Fruit fly (Drosophila melanogaster) whole organism, prepupa: ENCODE results near the gene JMJD5.

ENCODE experiments used
- Blimp-1 ChIP-seq: fragments of 200-800 bp; sonication (Bioruptor generic); optimal IDR thresholded peaks from 3 replicates; lab custom pipeline; 2017; ENCODE audit warnings: missing biosample characterization, missing genetic modification characterization, mild to moderate bottlenecking, moderate library complexity, missing genetic modification reagents
- CG10669 ChIP-seq: fragments of 200-800 bp; sonication (Bioruptor generic); optimal IDR thresholded peaks from 3 replicates; lab custom pipeline; 2018; ENCODE audit warnings: missing biosample characterization, mild to moderate bottlenecking, missing genetic modification characterization, moderate library complexity
- CG11902 ChIP-seq: fragments of 200-800 bp; sonication (Bioruptor generic); optimal IDR thresholded peaks from 3 replicates; lab custom pipeline; 2016; ENCODE audit warnings: missing biosample characterization, missing genetic modification characterization
- CG15336 ChIP-seq: fragments of 200-800 bp; sonication (Bioruptor generic); IDR thresholded peaks from 2 replicates; pipeline ENCODE4 v1.3.6; 2022; ENCODE audit warnings: missing biosample characterization, missing genetic modification characterization
- CG1621 ChIP-seq: fragments of 200-800 bp; sonication (Bioruptor generic); optimal IDR thresholded peaks from 3 replicates; lab custom pipeline; 2018; ENCODE audit warnings: missing biosample characterization, mild to moderate bottlenecking, missing genetic modification characterization
- CG16779 ChIP-seq: fragments of 200-800 bp; sonication (Bioruptor generic); optimal IDR thresholded peaks from 3 replicates; lab custom pipeline; 2017; ENCODE audit warnings: missing biosample characterization, mild to moderate bottlenecking, missing genetic modification characterization
- CG3032 ChIP-seq: fragments of 200-800 bp; optimal IDR thresholded peaks from 2 replicates; lab custom pipeline; 2019; ENCODE audit warnings: missing biosample characterization, mild to moderate bottlenecking, missing genetic modification characterization, moderate library complexity
- CG32006 ChIP-seq: fragments of 200-800 bp; sonication (Bioruptor generic); optimal IDR thresholded peaks from 3 replicates; lab custom pipeline; 2017; ENCODE audit warnings: missing biosample characterization, mild to moderate bottlenecking, missing genetic modification characterization
- CG34406 ChIP-seq: fragments of 200-800 bp; sonication (Bioruptor generic); optimal IDR thresholded peaks from 3 replicates; lab custom pipeline; 2016; ENCODE audit warnings: missing biosample characterization, missing genetic modification characterization
- CG3919 ChIP-seq: fragments of 200-800 bp; sonication (Bioruptor generic); optimal IDR thresholded peaks from 3 replicates; lab custom pipeline; 2016; ENCODE audit warnings: missing biosample characterization, missing genetic modification characterization
- CG4318 ChIP-seq: fragments of 200-800 bp; sonication (Bioruptor generic); optimal IDR thresholded peaks from 3 replicates; lab custom pipeline; 2017; ENCODE audit warnings: missing biosample characterization, mild to moderate bottlenecking, missing genetic modification characterization
- CG6163 ChIP-seq: fragments of 200-800 bp; sonication (Bioruptor generic); IDR thresholded peaks from 3 replicates; pipeline ENCODE4 v1.3.6; 2022; ENCODE audit warnings: missing biosample characterization, missing genetic modification characterization
- CG6792 ChIP-seq: fragments of 200-800 bp; sonication (Bioruptor generic); optimal IDR thresholded peaks from 3 replicates; lab custom pipeline; 2016; ENCODE audit warnings: missing biosample characterization, missing genetic modification characterization
- CG6808 ChIP-seq: fragments of 200-800 bp; sonication (Bioruptor generic); optimal IDR thresholded peaks from 3 replicates; lab custom pipeline; 2017; ENCODE audit warnings: missing biosample characterization, missing genetic modification characterization, mild to moderate bottlenecking, moderate library complexity, missing genetic modification reagents
- CG7368 ChIP-seq: fragments of 200-800 bp; sonication (Bioruptor generic); optimal IDR thresholded peaks from 3 replicates; lab custom pipeline; 2016; ENCODE audit warnings: missing biosample characterization, missing genetic modification characterization
- CG8119 ChIP-seq: fragments of 200-800 bp; sonication (Bioruptor generic); IDR thresholded peaks from 3 replicates; pipeline ENCODE4 v1.3.6; 2022; ENCODE audit warnings: missing biosample characterization, missing genetic modification characterization
- CG9139 ChIP-seq: fragments of 200-800 bp; sonication (Bioruptor generic); optimal IDR thresholded peaks from 3 replicates; lab custom pipeline; 2017; ENCODE audit warnings: missing biosample characterization, mild to moderate bottlenecking, missing genetic modification characterization
- Eip75B ChIP-seq: fragments of 200-800 bp; sonication (Bioruptor generic); optimal IDR thresholded peaks from 3 replicates; lab custom pipeline; 2016; ENCODE audit warnings: missing biosample characterization, missing genetic modification characterization
- Eip78C ChIP-seq: fragments of 200-800 bp; sonication (Bioruptor generic); peaks from one replicate; lab custom pipeline; 2016; ENCODE audit warnings: missing biosample characterization, missing genetic modification characterization
- Eip93F ChIP-seq: fragments of 200-800 bp; sonication (Bioruptor generic); optimal IDR thresholded peaks from 2 replicates; lab custom pipeline; 2016; ENCODE audit warnings: missing biosample characterization, mild to moderate bottlenecking, missing genetic modification characterization
- Ets21C ChIP-seq: fragments of 200-800 bp; sonication (Bioruptor generic); optimal IDR thresholded peaks from 3 replicates; lab custom pipeline; 2016; ENCODE audit warnings: missing biosample characterization, missing genetic modification characterization
- Ets96B ChIP-seq: fragments of 200-800 bp; optimal IDR thresholded peaks from 2 replicates; lab custom pipeline; 2019; ENCODE audit warnings: missing biosample characterization, mild to moderate bottlenecking, missing genetic modification characterization, moderate library complexity
- Gug ChIP-seq: fragments of 200-800 bp; sonication (Bioruptor generic); IDR thresholded peaks from 2 replicates; pipeline ENCODE4 v1.3.6; 2022; ENCODE audit warnings: missing biosample characterization, missing genetic modification characterization
- Hr38 ChIP-seq: sonication (Bioruptor generic); optimal IDR thresholded peaks from 2 replicates; lab custom pipeline; 2016; ENCODE audit warnings: missing biosample characterization, missing genetic modification characterization
- Hr4 ChIP-seq: fragments of 200-800 bp; sonication (Bioruptor generic); optimal IDR thresholded peaks from 3 replicates; lab custom pipeline; 2016; ENCODE audit warnings: missing biosample characterization, missing genetic modification characterization
- Lpt ChIP-seq: fragments of 200-800 bp; sonication (Bioruptor generic); optimal IDR thresholded peaks from 3 replicates; lab custom pipeline; 2016; ENCODE audit warnings: missing biosample characterization, missing genetic modification characterization
- Sox14 ChIP-seq: fragments of 200-800 bp; sonication (Bioruptor generic); optimal IDR thresholded peaks from 3 replicates; lab custom pipeline; 2016; ENCODE audit warnings: missing biosample characterization, missing genetic modification characterization
- Sox15 ChIP-seq: fragments of 200-800 bp; sonication (Bioruptor generic); optimal IDR thresholded peaks from 3 replicates; lab custom pipeline; 2016; ENCODE audit warnings: missing biosample characterization, missing genetic modification characterization
- achi ChIP-seq: fragments of 200-800 bp; sonication (Bioruptor generic); optimal IDR thresholded peaks from 3 replicates; lab custom pipeline; 2016; ENCODE audit warnings: missing biosample characterization, missing genetic modification characterization
- acj6 ChIP-seq: fragments of 200-800 bp; sonication (Bioruptor generic); optimal IDR thresholded peaks from 3 replicates; lab custom pipeline; 2016; ENCODE audit warnings: missing biosample characterization, missing genetic modification characterization
- dac ChIP-seq: fragments of 200-800 bp; sonication (Bioruptor generic); optimal IDR thresholded peaks from 2 replicates; lab custom pipeline; 2017; ENCODE audit warnings: missing biosample characterization, mild to moderate bottlenecking, missing genetic modification characterization
- dsx ChIP-seq: fragments of 200-800 bp; optimal IDR thresholded peaks from 3 replicates; lab custom pipeline; 2019; ENCODE audit warnings: missing biosample characterization, mild to moderate bottlenecking, missing genetic modification characterization, moderate library complexity; ENCODE audit not compliant: poor library complexity, severe bottlenecking
- eg ChIP-seq: fragments of 200-800 bp; sonication (Bioruptor generic); IDR thresholded peaks from 3 replicates; pipeline ENCODE4 v1.3.6; 2022; ENCODE audit warnings: missing biosample characterization, missing genetic modification characterization
- fd59A ChIP-seq: fragments of 200-800 bp; sonication (Bioruptor generic); optimal IDR thresholded peaks from 2 replicates; lab custom pipeline; 2017; ENCODE audit warnings: missing biosample characterization, mild to moderate bottlenecking, missing genetic modification characterization, missing genetic modification reagents
- fkh ChIP-seq: fragments of 200-800 bp; sonication (Bioruptor generic); optimal IDR thresholded peaks from 3 replicates; lab custom pipeline; 2017; ENCODE audit warnings: missing biosample characterization, mild to moderate bottlenecking, missing genetic modification characterization, moderate library complexity
- lz ChIP-seq: fragments of 200-800 bp; sonication (Bioruptor generic); optimal IDR thresholded peaks from 3 replicates; lab custom pipeline; 2016; ENCODE audit warnings: missing biosample characterization, missing genetic modification characterization
- net ChIP-seq: fragments of 200-800 bp; sonication (Bioruptor generic); optimal IDR thresholded peaks from 3 replicates; lab custom pipeline; 2016; ENCODE audit warnings: missing biosample characterization, missing genetic modification characterization
- pdm3 ChIP-seq: fragments of 200-800 bp; sonication (Bioruptor generic); optimal IDR thresholded peaks from 3 replicates; lab custom pipeline; 2016; ENCODE audit warnings: missing biosample characterization, missing genetic modification characterization
- spab ChIP-seq: fragments of 200-800 bp; sonication (Bioruptor generic); optimal IDR thresholded peaks from 2 replicates; lab custom pipeline; 2017; ENCODE audit warnings: missing biosample characterization, mild to moderate bottlenecking, missing genetic modification characterization, missing genetic modification reagents
- ss ChIP-seq, 2 experiments: fragments of 200-800 bp; sonication (Bioruptor generic); optimal IDR thresholded peaks; 2 replicates in 1 of 2; 3 replicates in 1 of 2; lab custom pipeline; 2017 to 2018; ENCODE audit warnings: mild to moderate bottlenecking in 2 of 2, missing biosample characterization in 2 of 2, missing genetic modification characterization in 2 of 2, moderate library complexity in 1 of 2
- svp ChIP-seq: fragments of 200-800 bp; sonication (Bioruptor generic); peaks from one replicate; lab custom pipeline; 2016; ENCODE audit warnings: missing biosample characterization, missing genetic modification characterization
- vri ChIP-seq: fragments of 200-800 bp; sonication (Bioruptor generic); optimal IDR thresholded peaks from 3 replicates; lab custom pipeline; 2016; ENCODE audit warnings: missing biosample characterization, mild to moderate bottlenecking, missing genetic modification characterization

The JMJD5 gene

dm6 chr3L:817708-818107 is 23.5 kb downstream of the JMJD5 start (continued):
- TF ChIP-seq Ets21C (GFP tag; lab: Kevin White, UChicago) (peak; percentile 30), net (GFP tag; lab: Kevin White, UChicago) (peak; percentile 36), CG3919 (GFP tag; lab: Kevin White, UChicago) (peak; percentile 70), Blimp-1 (GFP tag; lab: Kevin White, UChicago) (no peak), Lpt (GFP tag; lab: Kevin White, UChicago) (no peak), CG11902 (GFP tag; lab: Kevin White, UChicago) (peak; percentile 34), CG4318 (no peak), Sox14 (peak; percentile 41), fkh (GFP tag; lab: Kevin White, UChicago) (no peak), Gug (GFP tag; lab: Robert Waterston, UW) (no peak), fd59A (GFP tag; lab: Kevin White, UChicago) (no peak), CG6792 (GFP tag; lab: Kevin White, UChicago) (peak; percentile 57), Eip93F (GFP tag; lab: Kevin White, UChicago) (no peak), CG9139 (GFP tag; lab: Kevin White, UChicago) (no peak), vri (GFP tag; lab: Kevin White, UChicago) (peak; percentile 45), CG10669 (GFP tag; lab: Kevin White, UChicago) (peak; percentile 37), Hr38 (GFP tag; lab: Kevin White, UChicago) (no peak), CG6808 (GFP tag; lab: Kevin White, UChicago) (no peak), CG7368 (peak; percentile 1), Sox15 (GFP tag; lab: Kevin White, UChicago) (peak; percentile 43), lz (GFP tag; lab: Kevin White, UChicago) (peak; percentile 54), acj6 (GFP tag; lab: Kevin White, UChicago) (peak; percentile 69), Eip75B (peak; percentile 54), Hr4 (peak; percentile 20), CG34406 (GFP tag; lab: Kevin White, UChicago) (peak; percentile 56)

dm6 chr3L:815234-816200 is 25.6 kb downstream of the JMJD5 start:
- peak; percentile 47 for TF ChIP-seq svp
- TF ChIP-seq eg: peak; percentile 37; the same call in 1 of the 3 replicates
- TF ChIP-seq CG15336 (GFP tag; lab: Robert Waterston, UW): 0 out of 2 replicates have a peak, but pooled peaks have one; percentile 18
- TF ChIP-seq CG1621: peak; percentile 81
- no peak for TF ChIP-seq CG34406 (GFP tag; lab: Kevin White, UChicago)
- no peak for TF ChIP-seq CG16779 (tag; lab: Kevin White, UChicago)
- peak; percentile 64 for TF ChIP-seq Eip78C (GFP tag; lab: Kevin White, UChicago)

- peak; percentile 54 for TF ChIP-seq CG6163 (GFP tag; lab: Robert Waterston, UW)
- peak; percentile 30 for TF ChIP-seq CG32006
- TF ChIP-seq dsx: peak; percentile 0
- peak in 1 of 2 experiments; percentile 25 for TF ChIP-seq ss (GFP tag; optimal IDR thresholded peaks at IDR 0.05; lab: Kevin White, UChicago)
- TF ChIP-seq net (GFP tag; lab: Kevin White, UChicago): peak; percentile 28
- TF ChIP-seq Ets96B: peak; percentile 12
- no peak for TF ChIP-seq CG8119 (GFP tag; lab: Robert Waterston, UW)
- peak; percentile 14 for TF ChIP-seq spab (GFP tag; lab: Kevin White, UChicago)
- TF ChIP-seq CG3919 (GFP tag; lab: Kevin White, UChicago): peak; percentile 34
- TF ChIP-seq CG16779 (tag; lab: Kevin White, UChicago): no peak
- TF ChIP-seq dac (GFP tag; lab: Kevin White, UChicago): no peak
- TF ChIP-seq eg: peak; percentile 40; the same call in 2 of the 3 replicates
- TF ChIP-seq CG7368: peak; percentile 44
- TF ChIP-seq Gug (GFP tag; lab: Robert Waterston, UW): peak; percentile 27; the same call in 1 of the 2 replicates
- TF ChIP-seq CG10669 (GFP tag; lab: Kevin White, UChicago): peak; percentile 16
- TF ChIP-seq achi (GFP tag; lab: Kevin White, UChicago): peak; percentile 22
- TF ChIP-seq acj6 (GFP tag; lab: Kevin White, UChicago): no peak
- peak; percentile 15 for TF ChIP-seq Lpt (GFP tag; lab: Kevin White, UChicago)
- TF ChIP-seq lz (GFP tag; lab: Kevin White, UChicago): no peak
- peak; percentile 22 for TF ChIP-seq CG3032 (tag; lab: Kevin White, UChicago)
- no peak for TF ChIP-seq fd59A (GFP tag; lab: Kevin White, UChicago)
- TF ChIP-seq pdm3 (GFP tag; lab: Kevin White, UChicago): peak; percentile 28
- TF ChIP-seq Eip78C (GFP tag; lab: Kevin White, UChicago): peak; percentile 75
- TF ChIP-seq svp: no peak
Measured at dm6 chr3L:813911-814310, 27.2 kb downstream of the JMJD5 start.
